Worm (Caenorhabditis elegans) whole organism, L4 larva: Measurements from ENCODE around the gene hil-7.

Source experiments
- ama-1 ChIP-seq: fragments of 150-350 bp; optimal IDR thresholded peaks from 2 replicates; lab custom pipeline; 2014; ENCODE audit warnings: inconsistent platforms, mixed read lengths
- ceh-82 ChIP-seq: sonication (generic microtip); optimal IDR thresholded peaks from 2 replicates; lab custom pipeline; 2017; ENCODE audit warnings: missing biosample characterization, missing genetic modification characterization
- dmd-9 ChIP-seq: fragments of 200-800 bp; sonication (Bioruptor generic); IDR thresholded peaks from 2 replicates; pipeline ENCODE4 v1.3.6; 2022; ENCODE audit warnings: missing genetic modification reagents, missing genetic modification characterization, missing compliant biosample characterization
- egl-27 ChIP-seq: sonication (generic microtip); optimal IDR thresholded peaks from 3 replicates; lab custom pipeline; 2017; ENCODE audit warnings: missing biosample characterization, missing genetic modification reagents, missing genetic modification characterization
- egl-43 ChIP-seq: fragments of 200-800 bp; sonication (Bioruptor generic); IDR thresholded peaks from 2 replicates; pipeline ENCODE4 v1.3.6; 2022; ENCODE audit warnings: missing genetic modification reagents, missing genetic modification characterization, missing compliant biosample characterization
- fkh-10 ChIP-seq: fragments of 150-350 bp; optimal IDR thresholded peaks from 2 replicates; lab custom pipeline; 2014; ENCODE audit warnings: missing biosample characterization, missing genetic modification reagents, missing genetic modification characterization
- hlh-11 ChIP-seq: fragments of 200-800 bp; sonication (Bioruptor generic); optimal IDR thresholded peaks from 2 replicates; lab custom pipeline; 2018; ENCODE audit warnings: mild to moderate bottlenecking, missing genetic modification characterization, missing compliant biosample characterization
- lin-38 ChIP-seq: fragments of 200-800 bp; sonication (Bioruptor generic); IDR thresholded peaks from 2 replicates; pipeline ENCODE4 v1.3.6; 2022; ENCODE audit warnings: missing genetic modification reagents, missing genetic modification characterization, missing compliant biosample characterization
- nhr-237 ChIP-seq: sonication (generic microtip); optimal IDR thresholded peaks from 2 replicates; lab custom pipeline; 2017; ENCODE audit warnings: missing biosample characterization, missing genetic modification characterization
- skn-1 ChIP-seq: fragments of 150-350 bp; optimal IDR thresholded peaks from 2 replicates; lab custom pipeline; 2014; ENCODE audit warnings: missing biosample characterization, missing genetic modification characterization
- unc-62 ChIP-seq, 3 experiments: fragments of 150-350 bp in 1 of 3; sonication (generic microtip); optimal IDR thresholded peaks in 2 of 3; peaks in 1 of 3; 1 replicate in 1 of 3; 2 replicates in 2 of 3; lab custom pipeline; 2014 to 2017; ENCODE audit warnings: missing biosample characterization in 3 of 3, missing genetic modification characterization in 3 of 3, missing genetic modification reagents in 3 of 3, missing genotype in 1 of 3

ce11 chrIV:6664336-6664735, 18.2 kb downstream of the hil-7 start:
- no peak for TF ChIP-seq nhr-237 (tag; lab: Kevin White, UChicago)
- no peak for TF ChIP-seq skn-1
- peak; percentile 78 for TF ChIP-seq ama-1 (lab: Kevin White, UChicago)
- no peak for TF ChIP-seq egl-43 (GFP tag; lab: Robert Waterston, UW)
- no peak for TF ChIP-seq unc-62 (GFP tag; optimal IDR thresholded peaks at IDR 0.05 in 1 of 2; lab: Kevin White, UChicago)
- no peak for TF ChIP-seq unc-62 (tag; optimal IDR thresholded peaks at IDR 0.05; lab: Kevin White, UChicago)
- TF ChIP-seq lin-38 (GFP tag; lab: Robert Waterston, UW), result no peak
- TF ChIP-seq ceh-82 (tag; lab: Kevin White, UChicago), result no peak
- no peak for TF ChIP-seq hlh-11 (tag; lab: Kevin White, UChicago)
- no peak for TF ChIP-seq egl-27 (tag; lab: Kevin White, UChicago)
- TF ChIP-seq fkh-10 (GFP tag; lab: Kevin White, UChicago), result no peak
- no peak for TF ChIP-seq dmd-9
